Worm (Caenorhabditis elegans): ENCODE data around the gene nhr-238.

DNA sequence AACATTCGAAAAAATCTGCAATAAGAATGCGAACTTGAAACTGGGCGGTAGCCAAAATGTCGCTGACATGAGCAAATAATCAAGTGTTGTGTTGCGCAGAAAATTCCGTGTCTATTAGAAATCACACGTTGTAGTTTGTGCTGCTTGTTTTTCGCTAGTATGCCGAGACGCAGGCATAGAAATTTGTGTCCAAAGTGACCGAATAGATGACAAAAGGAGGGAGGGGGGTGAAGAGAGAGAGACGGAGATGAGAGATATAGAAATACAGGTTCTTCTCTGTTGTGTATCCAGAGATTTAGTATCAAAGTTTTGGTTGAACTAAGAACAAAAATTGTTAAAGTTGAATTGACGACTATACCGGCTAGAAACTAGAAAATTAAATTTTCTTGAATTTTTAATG lies 2.0 kb downstream of the nhr-238 start:
- TF ChIP-seq cog-1 (tag; optimal IDR thresholded peaks at IDR 0.05) (no peak), ztf-29 (GFP tag; IDR thresholded peaks at IDR 0.05) (no peak)

Measured in whole organism, midembryonic.